Fruit fly (Drosophila melanogaster) whole organism: ENCODE data around the gene GCC88.

Source experiments
- CG8478 ChIP-seq: fragments of >200 bp; optimal IDR thresholded peaks from 2 replicates; lab custom pipeline; 2018; ENCODE audit warnings: inconsistent platforms
- EcR ChIP-seq, 2 experiments: fragments of >200 bp; optimal IDR thresholded peaks; 2 replicates each; lab custom pipeline; 2017; ENCODE audit warnings: missing biosample characterization in 2 of 2, missing genetic modification characterization in 2 of 2, missing genetic modification reagents in 2 of 2
- psq ChIP-seq: fragments of >200 bp; optimal IDR thresholded peaks from 2 replicates; lab custom pipeline; 2017

- TF ChIP-seq EcR (GFP tag; optimal IDR thresholded peaks at IDR 0.05; lab: Kevin White, UChicago) (no peak), psq (no peak), CG8478 (lab: Kevin White, UChicago) (no peak)
These were observed 637 bp upstream of the GCC88 start for dm6 chr3R:11231037-11231436.
